Worm (Caenorhabditis elegans): ENCODE data around the gene srx-135.

The srx-135 gene

ce11 chrV:13858906-13859305 lies at the start of gene srx-135:
srx-135 (plus strand) TSS chrV:13859206.
- no peak for TF ChIP-seq tbx-37 (GFP tag; conservative IDR thresholded peaks at IDR 0.05)
- no peak for TF ChIP-seq tra-4 (tag; optimal IDR thresholded peaks at IDR 0.05)
- no peak for TF ChIP-seq sea-1 (GFP tag; conservative IDR thresholded peaks at IDR 0.05)
- TF ChIP-seq flt-1 (GFP tag; IDR thresholded peaks at IDR 0.05), result no peak
- TF ChIP-seq hnd-1 (tag; optimal IDR thresholded peaks at IDR 0.05), result no peak
- TF ChIP-seq scrt-1 (GFP tag; IDR thresholded peaks at IDR 0.05), result no peak
- no peak for TF ChIP-seq hmg-4 (GFP tag; optimal IDR thresholded peaks at IDR 0.05)
- TF ChIP-seq F13C5.2 (tag; optimal IDR thresholded peaks at IDR 0.05), result no peak
- no peak for TF ChIP-seq tbx-11 (GFP tag; IDR thresholded peaks at IDR 0.05)
- TF ChIP-seq pes-1 (GFP tag; IDR thresholded peaks at IDR 0.05), result no peak
- TF ChIP-seq ceh-36 (tag; optimal IDR thresholded peaks at IDR 0.05), result no peak

ce11 chrV:13812330-13812729 lies 46.7 kb upstream of the srx-135 start:
- TF ChIP-seq tbx-37 (GFP tag; conservative IDR thresholded peaks at IDR 0.05), result no peak
- no peak for TF ChIP-seq ceh-13 (GFP tag; optimal IDR thresholded peaks at IDR 0.05)
- TF ChIP-seq tra-4 (tag; optimal IDR thresholded peaks at IDR 0.05), result no peak
- no peak for TF ChIP-seq F13C5.2 (tag; optimal IDR thresholded peaks at IDR 0.05)
- TF ChIP-seq hmg-4 (GFP tag; optimal IDR thresholded peaks at IDR 0.05), result no peak
- no peak for TF ChIP-seq ets-7 (tag; optimal IDR thresholded peaks at IDR 0.05)
- TF ChIP-seq ama-1 (optimal IDR thresholded peaks at IDR 0.05), result no peak
- TF ChIP-seq sea-1 (GFP tag; conservative IDR thresholded peaks at IDR 0.05), result no peak
- TF ChIP-seq hmbx-1 (tag; optimal IDR thresholded peaks at IDR 0.05), result no peak
- no peak for TF ChIP-seq scrt-1 (GFP tag; IDR thresholded peaks at IDR 0.05)
- no peak for TF ChIP-seq ceh-36 (tag; optimal IDR thresholded peaks at IDR 0.05)
- no peak for TF ChIP-seq hnd-1 (tag; optimal IDR thresholded peaks at IDR 0.05)
- no peak for TF ChIP-seq flt-1 (GFP tag; IDR thresholded peaks at IDR 0.05)
- TF ChIP-seq B0310.2 (tag; optimal IDR thresholded peaks at IDR 0.05), result no peak

ce11 chrV:13812931-13813330 lies 46.1 kb upstream of the srx-135 start, which contains the start of gene ceh-24:
ceh-24 (plus strand) TSS chrV:13813231.
- TF ChIP-seq tbx-11 (GFP tag; IDR thresholded peaks at IDR 0.05), result no peak
- TF ChIP-seq aly-1 (tag; optimal IDR thresholded peaks at IDR 0.05), result no peak
- no peak for TF ChIP-seq ceh-36 (tag; optimal IDR thresholded peaks at IDR 0.05)
- TF ChIP-seq F13C5.2 (tag; optimal IDR thresholded peaks at IDR 0.05), result no peak
- no peak for TF ChIP-seq ceh-13 (GFP tag; optimal IDR thresholded peaks at IDR 0.05)
- no peak for TF ChIP-seq hmbx-1 (tag; optimal IDR thresholded peaks at IDR 0.05)
- TF ChIP-seq ama-1 (optimal IDR thresholded peaks at IDR 0.05), result no peak
- no peak for TF ChIP-seq hmg-4 (GFP tag; optimal IDR thresholded peaks at IDR 0.05)
- TF ChIP-seq hnd-1 (tag; optimal IDR thresholded peaks at IDR 0.05), result no peak
- TF ChIP-seq ets-7 (tag; optimal IDR thresholded peaks at IDR 0.05), result no peak
- no peak for TF ChIP-seq tra-4 (tag; optimal IDR thresholded peaks at IDR 0.05)

- no peak for TF ChIP-seq ceh-36 (tag; optimal IDR thresholded peaks at IDR 0.05)
- TF ChIP-seq ama-1 (optimal IDR thresholded peaks at IDR 0.05), result no peak
- no peak for TF ChIP-seq pes-1 (GFP tag; IDR thresholded peaks at IDR 0.05)
- TF ChIP-seq hmbx-1 (tag; optimal IDR thresholded peaks at IDR 0.05), result no peak
- no peak for TF ChIP-seq scrt-1 (GFP tag; IDR thresholded peaks at IDR 0.05)
- no peak for TF ChIP-seq hmg-4 (GFP tag; optimal IDR thresholded peaks at IDR 0.05)
- TF ChIP-seq F13C5.2 (tag; optimal IDR thresholded peaks at IDR 0.05), result no peak
- TF ChIP-seq B0310.2 (tag; optimal IDR thresholded peaks at IDR 0.05), result no peak
- TF ChIP-seq tbx-37 (GFP tag; conservative IDR thresholded peaks at IDR 0.05), result no peak
- no peak for TF ChIP-seq ceh-13 (GFP tag; optimal IDR thresholded peaks at IDR 0.05)
- no peak for TF ChIP-seq hnd-1 (tag; optimal IDR thresholded peaks at IDR 0.05)
- TF ChIP-seq ets-7 (tag; optimal IDR thresholded peaks at IDR 0.05), result no peak
- TF ChIP-seq flt-1 (GFP tag; IDR thresholded peaks at IDR 0.05), result no peak
- no peak for TF ChIP-seq tbx-11 (GFP tag; IDR thresholded peaks at IDR 0.05)
- TF ChIP-seq tra-4 (tag; optimal IDR thresholded peaks at IDR 0.05), result no peak
- no peak for TF ChIP-seq sea-1 (GFP tag; conservative IDR thresholded peaks at IDR 0.05)
Observed at ce11 chrV:13816877-13817276, 42.1 kb upstream of the srx-135 start, which contains the start of gene F55B12.2. F55B12.2 (minus strand) TSS chrV:13816977.

ce11 chrV:13818824-13819408 lies 40.1 kb upstream of the srx-135 start, which contains the start of gene sel-10:
sel-10 (plus strand) TSS chrV:13819361.
- TF ChIP-seq ama-1 (optimal IDR thresholded peaks at IDR 0.05) (no peak), pes-1 (GFP tag; IDR thresholded peaks at IDR 0.05) (no peak), hnd-1 (tag; optimal IDR thresholded peaks at IDR 0.05) (no peak), aly-1 (tag; optimal IDR thresholded peaks at IDR 0.05) (no peak), ceh-36 (tag; optimal IDR thresholded peaks at IDR 0.05) (no peak), hmg-4 (GFP tag; optimal IDR thresholded peaks at IDR 0.05) (no peak), ceh-13 (GFP tag; optimal IDR thresholded peaks at IDR 0.05) (no peak), sea-1 (GFP tag; conservative IDR thresholded peaks at IDR 0.05) (no peak), F13C5.2 (tag; optimal IDR thresholded peaks at IDR 0.05) (peak; percentile 30)

ce11 chrV:13822752-13823151 lies 36.3 kb upstream of the srx-135 start, which contains the start of gene hpo-31:
hpo-31 (plus strand) TSS chrV:13823052.
- no peak for TF ChIP-seq B0310.2 (tag; optimal IDR thresholded peaks at IDR 0.05)
- no peak for TF ChIP-seq ama-1 (optimal IDR thresholded peaks at IDR 0.05)
- no peak for TF ChIP-seq pes-1 (GFP tag; IDR thresholded peaks at IDR 0.05)
- TF ChIP-seq hmg-4 (GFP tag; optimal IDR thresholded peaks at IDR 0.05), result no peak
- TF ChIP-seq ets-7 (tag; optimal IDR thresholded peaks at IDR 0.05), result no peak
- TF ChIP-seq flt-1 (GFP tag; IDR thresholded peaks at IDR 0.05), result no peak
- no peak for TF ChIP-seq F13C5.2 (tag; optimal IDR thresholded peaks at IDR 0.05)
- TF ChIP-seq tra-4 (tag; optimal IDR thresholded peaks at IDR 0.05), result no peak
- TF ChIP-seq tbx-37 (GFP tag; conservative IDR thresholded peaks at IDR 0.05), result no peak
- no peak for TF ChIP-seq hmbx-1 (tag; optimal IDR thresholded peaks at IDR 0.05)
- no peak for TF ChIP-seq sea-1 (GFP tag; conservative IDR thresholded peaks at IDR 0.05)

- TF ChIP-seq tra-4 (tag; optimal IDR thresholded peaks at IDR 0.05), result no peak
- TF ChIP-seq tbx-11 (GFP tag; IDR thresholded peaks at IDR 0.05), result no peak
- no peak for TF ChIP-seq hmg-4 (GFP tag; optimal IDR thresholded peaks at IDR 0.05)
- no peak for TF ChIP-seq aly-1 (tag; optimal IDR thresholded peaks at IDR 0.05)
- TF ChIP-seq F13C5.2 (tag; optimal IDR thresholded peaks at IDR 0.05), result no peak
- TF ChIP-seq hmbx-1 (tag; optimal IDR thresholded peaks at IDR 0.05), result no peak
- TF ChIP-seq pes-1 (GFP tag; IDR thresholded peaks at IDR 0.05), result no peak
- TF ChIP-seq ama-1 (optimal IDR thresholded peaks at IDR 0.05), result no peak
- TF ChIP-seq tbx-37 (GFP tag; conservative IDR thresholded peaks at IDR 0.05), result no peak
- TF ChIP-seq sea-1 (GFP tag; conservative IDR thresholded peaks at IDR 0.05), result no peak
- TF ChIP-seq scrt-1 (GFP tag; IDR thresholded peaks at IDR 0.05), result no peak
- no peak for TF ChIP-seq flt-1 (GFP tag; IDR thresholded peaks at IDR 0.05)
- no peak for TF ChIP-seq hnd-1 (tag; optimal IDR thresholded peaks at IDR 0.05)
- no peak for TF ChIP-seq ets-7 (tag; optimal IDR thresholded peaks at IDR 0.05)
- TF ChIP-seq B0310.2 (tag; optimal IDR thresholded peaks at IDR 0.05), result no peak
Observed at ce11 chrV:13827920-13828319, 31.1 kb upstream of the srx-135 start, which contains the start of gene nrf-5. nrf-5 (plus strand) TSS chrV:13828267.

All from whole organism, early embryonic.